Fruit fly (Drosophila melanogaster) whole organism, embryonic: Measurements from ENCODE around the gene Nup37.
A peak's percentile ranks its signal among the peaks of the same experiment; 100 is the strongest.

ENCODE experiments used
- ATbp ChIP-seq: fragments of 200-800 bp; sonication (Bioruptor generic); optimal IDR thresholded peaks from 2 replicates; lab custom pipeline; 2017; ENCODE audit warnings: missing biosample characterization, mild to moderate bottlenecking, missing genetic modification characterization, missing genetic modification reagents
- Asciz ChIP-seq: fragments of 200-800 bp; sonication (Bioruptor generic); optimal IDR thresholded peaks from 2 replicates; lab custom pipeline; 2017; ENCODE audit warnings: missing biosample characterization, mild to moderate bottlenecking, missing genetic modification characterization, missing genetic modification reagents
- Atf3 ChIP-seq: fragments of 200-800 bp; sonication (Bioruptor generic); optimal IDR thresholded peaks from 3 replicates; lab custom pipeline; 2016; ENCODE audit warnings: missing biosample characterization, missing genetic modification characterization
- BEAF-32 ChIP-seq: fragments of 200-800 bp; sonication (Bioruptor generic); optimal IDR thresholded peaks from 3 replicates; lab custom pipeline; 2017; ENCODE audit warnings: missing biosample characterization, missing genetic modification characterization, mild to moderate bottlenecking, moderate library complexity, missing genetic modification reagents
- Blimp-1 ChIP-seq: fragments of 200-800 bp; sonication (Bioruptor generic); optimal IDR thresholded peaks from 3 replicates; lab custom pipeline; 2018; ENCODE audit warnings: missing biosample characterization, missing genetic modification characterization, mild to moderate bottlenecking, moderate library complexity, missing genetic modification reagents
- CG12104 ChIP-seq: fragments of 200-800 bp; sonication (Bioruptor generic); optimal IDR thresholded peaks from 3 replicates; lab custom pipeline; 2016; ENCODE audit warnings: missing biosample characterization, missing genetic modification characterization
- CG12155 ChIP-seq: fragments of 200-800 bp; sonication (Bioruptor generic); optimal IDR thresholded peaks from 3 replicates; lab custom pipeline; 2016; ENCODE audit warnings: missing biosample characterization, missing genetic modification characterization
- CG12659 ChIP-seq: fragments of 200-800 bp; sonication (Bioruptor generic); optimal IDR thresholded peaks from 3 replicates; lab custom pipeline; 2017; ENCODE audit warnings: mild to moderate bottlenecking, missing biosample characterization, missing genetic modification reagents, missing genetic modification characterization
- CG13775 ChIP-seq: fragments of 200-800 bp; sonication (Bioruptor generic); optimal IDR thresholded peaks from 3 replicates; lab custom pipeline; 2017; ENCODE audit warnings: missing biosample characterization, mild to moderate bottlenecking, missing genetic modification characterization
- CG17612 ChIP-seq: fragments of 200-800 bp; sonication (Bioruptor generic); IDR thresholded peaks from 2 replicates; pipeline ENCODE4 v1.3.6; 2022; ENCODE audit warnings: missing biosample characterization, missing genetic modification characterization
- CG18599 ChIP-seq: fragments of 200-800 bp; sonication (Bioruptor generic); optimal IDR thresholded peaks from 3 replicates; lab custom pipeline; 2017; ENCODE audit warnings: missing biosample characterization, missing genetic modification characterization, mild to moderate bottlenecking, moderate library complexity, missing genetic modification reagents
- CG30403 ChIP-seq: fragments of 200-800 bp; sonication (Bioruptor generic); optimal IDR thresholded peaks from 3 replicates; lab custom pipeline; 2016; ENCODE audit warnings: missing biosample characterization, missing genetic modification characterization
- CG31441 ChIP-seq: fragments of 200-800 bp; sonication (Bioruptor generic); IDR thresholded peaks from 2 replicates; pipeline ENCODE4 v1.3.6; 2022; ENCODE audit warnings: missing biosample characterization, missing genetic modification characterization
- CG3726 ChIP-seq: fragments of 200-800 bp; sonication (Bioruptor generic); IDR thresholded peaks from 3 replicates; pipeline ENCODE4, ENCODE4 v1.3.6; 2022; ENCODE audit warnings: missing biosample characterization, missing genetic modification characterization
- CG5180 ChIP-seq: fragments of 200-800 bp; sonication (Bioruptor generic); optimal IDR thresholded peaks from 3 replicates; lab custom pipeline; 2017; ENCODE audit warnings: missing biosample characterization, missing genetic modification characterization, mild to moderate bottlenecking, moderate library complexity, missing genetic modification reagents
- CG7271 ChIP-seq: fragments of 200-800 bp; sonication (Bioruptor generic); optimal IDR thresholded peaks from 2 replicates; lab custom pipeline; 2018; ENCODE audit warnings: missing biosample characterization, mild to moderate bottlenecking, missing genetic modification characterization, moderate library complexity
- CG7556 ChIP-seq: fragments of 200-800 bp; sonication (Bioruptor generic); optimal IDR thresholded peaks from 2 replicates; lab custom pipeline; 2017; ENCODE audit warnings: missing biosample characterization, mild to moderate bottlenecking, missing genetic modification characterization
- CG7839 ChIP-seq: fragments of 200-800 bp; sonication (Bioruptor generic); optimal IDR thresholded peaks from 3 replicates; lab custom pipeline; 2018; ENCODE audit warnings: missing biosample characterization, mild to moderate bottlenecking, missing genetic modification characterization, moderate library complexity
- D19B ChIP-seq: fragments of 200-800 bp; sonication (Bioruptor generic); optimal IDR thresholded peaks from 2 replicates; lab custom pipeline; 2017; ENCODE audit warnings: missing biosample characterization, mild to moderate bottlenecking, missing genetic modification characterization
- Ets65A ChIP-seq: fragments of 200-800 bp; sonication (Bioruptor generic); peaks from one replicate; lab custom pipeline; 2016; ENCODE audit warnings: missing biosample characterization, missing genetic modification characterization
- Fer1 ChIP-seq: fragments of 200-800 bp; sonication (Bioruptor generic); optimal IDR thresholded peaks from 2 replicates; lab custom pipeline; 2017; ENCODE audit warnings: missing biosample characterization, mild to moderate bottlenecking, missing genetic modification characterization
- Fer3 ChIP-seq: fragments of 200-800 bp; sonication (Bioruptor generic); optimal IDR thresholded peaks from 2 replicates; lab custom pipeline; 2018; ENCODE audit warnings: missing biosample characterization, mild to moderate bottlenecking, missing genetic modification characterization, moderate library complexity
- GATAe ChIP-seq: fragments of 200-800 bp; sonication (Bioruptor generic); conservative IDR thresholded peaks from 2 replicates; pipeline ENCODE4 v1.3.6; 2022; ENCODE audit warnings: missing biosample characterization, missing genetic modification characterization
- MBD-R2 ChIP-seq: fragments of 200-800 bp; sonication (Bioruptor generic); IDR thresholded peaks from 2 replicates; pipeline ENCODE4 v1.3.6; 2022; ENCODE audit warnings: missing biosample characterization, missing genetic modification characterization
- MTF-1 ChIP-seq: fragments of 200-800 bp; sonication (Bioruptor generic); optimal IDR thresholded peaks from 2 replicates; lab custom pipeline; 2018; ENCODE audit warnings: missing biosample characterization, mild to moderate bottlenecking, missing genetic modification characterization, borderline replicate concordance
- Med ChIP-seq: fragments of 200-800 bp; sonication (Bioruptor generic); peaks from one replicate; lab custom pipeline; 2016; ENCODE audit warnings: missing biosample characterization, missing genetic modification characterization, mild to moderate bottlenecking, inconsistent platforms, moderate library complexity
- Mrtf ChIP-seq: fragments of 200-800 bp; sonication (Bioruptor generic); IDR thresholded peaks from 3 replicates; pipeline ENCODE4 v1.3.6; 2022; ENCODE audit warnings: missing biosample characterization, missing genetic modification characterization
- Nf-YA ChIP-seq: fragments of 200-800 bp; sonication (Bioruptor generic); IDR thresholded peaks from 2 replicates; pipeline ENCODE4 v1.3.6; 2022; ENCODE audit warnings: missing biosample characterization, missing genetic modification characterization
- Rx ChIP-seq: fragments of 200-800 bp; sonication (Bioruptor generic); IDR thresholded peaks from 2 replicates; pipeline ENCODE4 v1.3.6; 2022; ENCODE audit warnings: missing biosample characterization, missing genetic modification characterization
- Sox102F ChIP-seq: fragments of 200-800 bp; sonication (Bioruptor generic); optimal IDR thresholded peaks from 2 replicates; lab custom pipeline; 2018; ENCODE audit warnings: missing biosample characterization, mild to moderate bottlenecking, missing genetic modification characterization, moderate library complexity
- TFAM ChIP-seq: fragments of 200-800 bp; sonication (Bioruptor generic); optimal IDR thresholded peaks from 2 replicates; lab custom pipeline; 2017; ENCODE audit warnings: missing biosample characterization, missing genetic modification characterization, inconsistent platforms
- aop ChIP-seq: fragments of 200-800 bp; sonication (Bioruptor generic); IDR thresholded peaks from 2 replicates; pipeline ENCODE4 v1.3.6; 2022; ENCODE audit warnings: missing biosample characterization, missing genetic modification characterization
- az2 ChIP-seq: fragments of 200-800 bp; sonication (Bioruptor generic); optimal IDR thresholded peaks from 3 replicates; lab custom pipeline; 2016; ENCODE audit warnings: missing biosample characterization, missing genetic modification characterization
- bbx ChIP-seq: fragments of 200-800 bp; sonication (Bioruptor generic); IDR thresholded peaks from 2 replicates; pipeline ENCODE4 v1.3.6; 2022; ENCODE audit warnings: missing biosample characterization, missing genetic modification characterization; ENCODE audit not compliant: partially characterized antibody
- dati ChIP-seq: fragments of 200-800 bp; sonication (Bioruptor generic); IDR thresholded peaks from 2 replicates; pipeline ENCODE4 v1.3.6; 2022; ENCODE audit warnings: missing biosample characterization, missing genetic modification characterization
- dmrt11E ChIP-seq: fragments of 200-800 bp; sonication (Bioruptor generic); optimal IDR thresholded peaks from 3 replicates; lab custom pipeline; 2018; ENCODE audit warnings: missing biosample characterization, mild to moderate bottlenecking, missing genetic modification characterization, moderate library complexity
- fd96Cb ChIP-seq: fragments of 200-800 bp; sonication (Bioruptor generic); optimal IDR thresholded peaks from 2 replicates; lab custom pipeline; 2018; ENCODE audit warnings: missing biosample characterization, mild to moderate bottlenecking, missing genetic modification characterization, moderate library complexity
- gro ChIP-seq: fragments of 200-800 bp; sonication (Bioruptor generic); optimal IDR thresholded peaks from 2 replicates; lab custom pipeline; 2016; ENCODE audit warnings: missing biosample characterization, missing genetic modification characterization
- jing ChIP-seq: fragments of 200-800 bp; sonication (Bioruptor generic); optimal IDR thresholded peaks from 2 replicates; lab custom pipeline; 2018; ENCODE audit warnings: missing biosample characterization, mild to moderate bottlenecking, missing genetic modification characterization
- lab ChIP-seq: fragments of 200-800 bp; sonication (Bioruptor generic); optimal IDR thresholded peaks from 3 replicates; lab custom pipeline; 2017; ENCODE audit warnings: missing biosample characterization, missing genetic modification characterization, mild to moderate bottlenecking, moderate library complexity, missing genetic modification reagents
- lbe ChIP-seq: fragments of 200-800 bp; sonication (Bioruptor generic); optimal IDR thresholded peaks from 2 replicates; lab custom pipeline; 2016; ENCODE audit warnings: missing biosample characterization, mild to moderate bottlenecking, missing genetic modification characterization
- ro ChIP-seq: fragments of 200-800 bp; sonication (Bioruptor generic); IDR thresholded peaks from 2 replicates; pipeline ENCODE4 v1.3.6; 2022; ENCODE audit warnings: missing biosample characterization, missing genetic modification characterization
- unc-4 ChIP-seq: fragments of 200-800 bp; sonication (Bioruptor generic); IDR thresholded peaks from 2 replicates; pipeline ENCODE4 v1.3.6; 2022; ENCODE audit warnings: missing biosample characterization, missing genetic modification characterization; ENCODE audit not compliant: partially characterized antibody
- unpg ChIP-seq: fragments of 200-800 bp; sonication (Bioruptor generic); optimal IDR thresholded peaks from 3 replicates; lab custom pipeline; 2018; ENCODE audit warnings: missing biosample characterization, mild to moderate bottlenecking, missing genetic modification characterization, moderate library complexity

Nup37 gene

DNA sequence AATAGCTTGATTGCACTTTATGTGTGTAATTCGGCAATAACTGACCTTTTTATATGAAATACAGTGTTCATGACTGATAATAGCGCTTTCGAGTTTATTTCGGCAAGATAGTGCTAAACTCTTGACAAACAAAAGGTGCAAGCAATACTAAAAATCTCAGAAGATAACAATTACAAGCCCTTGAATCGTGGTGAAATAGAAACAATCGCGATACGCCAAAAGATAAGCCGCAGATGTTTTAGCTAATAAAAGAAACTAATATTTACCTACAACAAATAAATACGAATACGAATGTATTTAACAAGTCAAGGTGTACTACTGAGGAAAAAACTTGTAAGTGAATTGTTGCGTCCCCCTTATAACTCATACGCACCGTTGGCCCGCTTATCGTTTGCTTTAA is 27.8 kb downstream of the Nup37 start (continued):
- no peak for TF ChIP-seq Rx
- no peak for TF ChIP-seq fd96Cb (tag; lab: Kevin White, UChicago)
- TF ChIP-seq, all 482 proteins: peak for 62

dm6 chr3R:25277112-25277511 is 29.7 kb downstream of the Nup37 start, which contains the start of gene CG10513:
CG10513 (minus strand) TSS chr3R:25277212.
- TF ChIP-seq Mrtf (GFP tag; lab: Robert Waterston, UW), result 0 out of 3 replicates have a peak, but pooled peaks have one; percentile 8
- peak; percentile 26 for TF ChIP-seq Ets65A (GFP tag; lab: Kevin White, UChicago)
- no peak for TF ChIP-seq CG31441 (GFP tag; lab: Robert Waterston, UW)

DNA sequence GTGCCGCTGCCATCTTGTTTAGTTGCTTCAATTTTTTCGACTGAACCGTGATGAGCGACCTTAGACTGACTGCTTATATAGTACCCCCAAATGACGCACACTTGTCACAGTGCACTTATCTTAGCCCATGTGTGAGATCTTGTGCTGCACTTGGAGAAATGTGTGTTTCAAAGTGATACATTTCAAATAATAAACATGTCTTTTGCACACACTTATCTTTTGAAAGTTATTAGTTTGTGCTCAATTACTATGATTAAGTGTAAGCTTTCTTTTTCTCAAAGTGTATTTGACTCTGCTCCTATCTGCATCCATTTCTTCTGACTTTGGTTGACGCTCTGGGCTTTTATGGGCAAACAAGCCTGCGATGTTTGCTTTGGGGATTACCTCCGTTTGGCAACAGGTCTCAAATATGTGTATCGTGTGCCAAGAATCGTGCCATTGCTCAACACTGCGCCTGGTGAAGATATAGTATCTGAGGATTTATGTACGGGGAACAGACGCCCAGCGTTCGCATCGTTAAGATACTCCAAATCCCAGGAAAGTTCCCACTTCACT is 32.4 kb downstream of the Nup37 start, which contains the start of gene CG10514:
TSS of gene CG10514 (minus strand) at position 51 of the 555 bp plus-strand sequence.
- TF ChIP-seq aop (GFP tag; lab: Robert Waterston, UW) (no peak), MTF-1 (GFP tag; lab: Kevin White, UChicago) (peak; percentile 60), Fer1 (GFP tag; lab: Kevin White, UChicago) (no peak), Blimp-1 (GFP tag; lab: Kevin White, UChicago) (no peak), BEAF-32 (no peak), lab (GFP tag; lab: Kevin White, UChicago) (peak; percentile 24), Med (GFP tag; lab: Kevin White, UChicago) (peak; percentile 51), GATAe (GFP tag; lab: Robert Waterston, UW) (no peak), Asciz (peak; percentile 6), CG18599 (GFP tag; lab: Kevin White, UChicago) (peak; percentile 25), ATbp (GFP tag; lab: Kevin White, UChicago) (peak; percentile 6), CG3726 (GFP tag; lab: Robert Waterston, UW) (no peak), gro (GFP tag; lab: Kevin White, UChicago) (no peak), CG12155 (GFP tag; lab: Kevin White, UChicago) (no peak)

dm6 chr3R:25281165-25281564 is 33.7 kb downstream of the Nup37 start, which contains the start of gene CG11892:
CG11892 (plus strand) TSS chr3R:25281548.
- TF ChIP-seq CG5180 (peak; percentile 33), CG7556 (GFP tag; lab: Kevin White, UChicago) (no peak), dmrt11E (tag; lab: Kevin White, UChicago) (no peak), Atf3 (no peak), ro (GFP tag; lab: Robert Waterston, UW) (no peak), unpg (GFP tag; lab: Kevin White, UChicago) (peak; percentile 51), CG7839 (no peak), Sox102F (peak; percentile 37), CG12104 (GFP tag; lab: Kevin White, UChicago) (peak; percentile 38), CG17612 (GFP tag; lab: Robert Waterston, UW) (no peak), D19B (no peak), CG13775 (GFP tag; lab: Kevin White, UChicago) (no peak), unc-4 (no peak), CG30403 (no peak), Fer3 (tag; lab: Kevin White, UChicago) (peak; percentile 56), TFAM (GFP tag; lab: Kevin White, UChicago) (no peak), dati (GFP tag; lab: Robert Waterston, UW) (no peak), CG7271 (no peak), MBD-R2 (no peak), jing (GFP tag; lab: Kevin White, UChicago) (no peak), bbx (GFP tag; lab: Robert Waterston, UW) (no peak), az2 (GFP tag; lab: Kevin White, UChicago) (no peak), CG12659 (GFP tag; lab: Kevin White, UChicago) (peak; percentile 46), Nf-YA (GFP tag; lab: Robert Waterston, UW) (no peak), lbe (GFP tag; lab: Kevin White, UChicago) (no peak)
